Worm (Caenorhabditis elegans): Measurements from ENCODE around the gene ift-43.

The ift-43 gene

DNA sequence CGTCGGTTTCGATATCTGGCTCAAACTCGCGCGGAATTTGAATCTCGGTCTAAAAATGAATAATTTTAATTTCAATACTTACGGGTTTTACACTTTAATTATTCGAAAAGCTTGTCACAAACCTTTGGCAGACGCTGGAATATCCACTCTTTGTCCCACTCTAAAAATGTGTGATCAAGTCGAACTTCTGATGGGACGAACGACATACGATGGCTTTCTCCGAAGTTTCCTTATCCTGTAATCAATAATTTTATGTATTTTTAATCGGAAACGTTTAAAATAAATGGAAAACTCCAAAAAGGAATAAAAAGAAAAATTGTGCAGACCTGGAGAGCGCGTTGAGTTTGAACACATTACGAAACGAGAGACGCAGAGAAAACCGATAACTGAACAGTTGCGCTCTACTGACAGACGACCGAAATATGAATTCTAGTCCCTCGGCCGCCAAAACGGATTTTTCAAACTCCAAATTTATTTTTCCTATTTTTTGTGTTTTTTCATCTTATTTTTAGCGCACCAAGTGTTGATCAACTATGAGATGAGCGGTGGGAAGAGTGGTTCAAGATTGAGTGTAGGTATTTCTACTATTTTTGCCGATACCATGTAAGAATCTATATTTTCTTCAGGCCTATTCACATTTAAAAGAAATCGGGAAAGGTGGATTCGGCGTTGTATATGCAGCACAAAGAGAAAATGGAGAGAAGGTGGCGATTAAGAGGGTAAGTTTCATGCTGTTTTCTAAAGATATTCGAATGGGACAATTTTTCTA is 11.2 kb downstream of the ift-43 start, which contains the start of the genes sam-4, F59E12.17 and zyg-1 (continued):
- TF ChIP-seq dpl-1 (GFP tag; optimal IDR thresholded peaks at IDR 0.05) (peak; percentile 74), ZK337.2 (GFP tag; IDR thresholded peaks at IDR 0.05) (no peak), lsy-2 (tag; optimal IDR thresholded peaks at IDR 0.05) (peak in 1 of 2 experiments; percentile 81), fkh-10 (GFP tag; optimal IDR thresholded peaks at IDR 0.05) (peak; percentile 13), unc-130 (GFP tag; optimal IDR thresholded peaks at IDR 0.05) (peak; percentile 88), ztf-7 (tag; optimal IDR thresholded peaks at IDR 0.05) (no peak), skn-1 (tag; optimal IDR thresholded peaks at IDR 0.05) (no peak), pha-4 (GFP tag; IDR thresholded peaks at IDR 0.05) (no peak), pha-4 (tag; optimal IDR thresholded peaks at IDR 0.05) (peak; percentile 70), snpc-1.2 (GFP tag; IDR thresholded peaks at IDR 0.05) (no peak), hif-1 (tag; optimal IDR thresholded peaks at IDR 0.05) (peak in 1 of 2 experiments; percentile 70), saeg-2 (GFP tag; IDR thresholded peaks at IDR 0.05) (no peak), lin-15B (tag; optimal IDR thresholded peaks at IDR 0.05) (peak; percentile 31)

DNA sequence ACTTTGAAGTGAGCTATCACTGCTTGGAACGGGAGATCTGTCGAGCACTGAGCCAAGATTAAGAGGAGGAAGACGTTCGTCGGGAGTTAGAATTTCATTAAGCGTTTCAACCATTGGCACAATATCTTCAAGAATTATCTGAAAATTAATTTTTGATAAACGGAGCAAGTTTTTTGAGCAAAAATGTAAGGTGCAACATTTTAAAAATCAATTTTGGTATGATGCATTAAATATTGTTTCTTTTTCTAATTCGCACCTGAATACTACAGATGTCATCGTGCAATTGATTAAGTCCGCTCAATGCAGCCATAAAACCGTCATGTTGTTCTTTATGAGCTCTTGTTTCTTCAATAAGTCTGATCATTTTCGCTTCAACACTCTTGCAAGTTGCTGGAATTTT is 12.3 kb downstream of the ift-43 start, which contains the start of gene ddl-1:
Gene ddl-1 (minus strand): TSS at position 101 of the 400 bp plus-strand sequence.
- no peak for TF ChIP-seq lin-29 (GFP tag; IDR thresholded peaks at IDR 0.05)
- TF ChIP-seq vab-7 (GFP tag; IDR thresholded peaks at IDR 0.05): no peak
- TF ChIP-seq ctbp-1 (GFP tag; IDR thresholded peaks at IDR 0.05): no peak
- no peak for TF ChIP-seq lin-1 (GFP tag; IDR thresholded peaks at IDR 0.05)
- no peak for TF ChIP-seq zip-2 (tag; optimal IDR thresholded peaks at IDR 0.05)
- TF ChIP-seq dpl-1 (GFP tag; optimal IDR thresholded peaks at IDR 0.05): no peak

DNA sequence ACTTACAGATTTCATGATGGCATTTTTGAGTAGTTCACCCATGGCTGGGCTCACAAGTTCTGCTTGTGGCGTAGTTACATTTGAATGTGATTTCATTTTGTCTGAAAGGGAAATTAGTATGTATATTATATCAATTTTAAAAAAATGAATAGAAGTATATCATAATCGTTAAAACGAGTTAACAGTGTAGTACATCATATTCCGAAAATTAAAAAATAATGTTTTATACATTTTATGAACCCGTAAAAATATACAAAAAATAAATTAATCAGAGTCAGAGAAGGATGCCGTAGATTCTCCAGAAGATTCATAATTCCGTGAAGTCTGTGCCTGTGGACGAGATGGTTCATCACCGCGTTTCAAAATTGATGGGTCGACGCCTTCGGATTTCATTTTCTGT is 13.6 kb downstream of the ift-43 start, which contains the start of gene F59E12.9:
Gene F59E12.9 (minus strand): TSS at position 101 of the 400 bp plus-strand sequence.
- no peak for TF ChIP-seq jun-1 (tag; optimal IDR thresholded peaks at IDR 0.05)
- no peak for TF ChIP-seq ZK546.5 (tag; optimal IDR thresholded peaks at IDR 0.05)
- no peak for TF ChIP-seq snpc-1.2 (GFP tag; IDR thresholded peaks at IDR 0.05)
- no peak for TF ChIP-seq nhr-6 (tag; optimal IDR thresholded peaks at IDR 0.05)
- TF ChIP-seq Y105C5A.15 (GFP tag; IDR thresholded peaks at IDR 0.05): no peak

ce11 chrII:5642110-5642509 is 18.5 kb downstream of the ift-43 start:
- TF ChIP-seq zfp-2 (tag; optimal IDR thresholded peaks at IDR 0.05) (no peak), aha-1 (tag) (peak; percentile 95), set-16 (GFP tag; IDR thresholded peaks at IDR 0.05) (0 out of 2 replicates have a peak, but pooled peaks have one; percentile 16)

DNA sequence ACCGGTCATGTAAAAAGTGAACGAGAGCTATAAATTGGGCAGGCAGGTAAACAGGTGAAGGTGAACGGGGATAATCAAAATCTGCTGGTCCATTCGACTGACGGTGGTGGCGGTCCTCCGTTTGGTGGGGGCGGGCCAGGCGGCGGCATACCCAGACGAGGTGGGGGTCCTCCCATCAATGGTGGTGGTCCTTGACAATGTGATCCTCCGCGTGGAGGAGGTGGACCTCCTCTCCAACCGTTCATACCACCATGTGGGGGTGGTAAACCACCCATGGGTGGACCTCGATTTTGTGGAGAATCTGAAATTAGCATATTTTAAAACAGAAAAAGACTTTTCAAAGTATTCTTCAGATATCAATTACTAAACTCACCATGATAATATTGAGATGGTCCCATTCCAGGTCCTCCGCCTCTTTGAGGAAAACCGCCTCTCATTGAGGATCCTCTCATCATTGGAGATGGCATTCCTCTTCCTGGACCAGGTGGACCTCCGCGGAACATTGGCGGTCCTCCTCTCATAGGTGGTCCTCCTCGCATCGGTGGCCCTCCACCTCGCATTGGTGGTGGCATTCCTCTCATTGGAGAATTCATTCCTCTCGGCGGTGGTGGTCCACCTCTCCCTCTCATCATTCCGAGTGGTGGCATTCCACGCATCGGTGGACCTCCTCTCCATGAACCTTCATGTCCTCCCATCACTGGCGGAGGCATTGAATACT is 20.1 kb downstream of the ift-43 start:
- TF ChIP-seq dve-1 (tag; optimal IDR thresholded peaks at IDR 0.05; ENCODE audit: insufficient read depth) (no peak), Y48G9A.11 (GFP tag; IDR thresholded peaks at IDR 0.05) (no peak), zag-1 (tag; optimal IDR thresholded peaks at IDR 0.05) (no peak), mep-1 (tag; optimal IDR thresholded peaks at IDR 0.05) (no peak), lsy-2 (tag; optimal IDR thresholded peaks at IDR 0.05) (no peak), set-16 (GFP tag; IDR thresholded peaks at IDR 0.05) (peak; percentile 69; the same call in 1 of the 2 replicates)

DNA sequence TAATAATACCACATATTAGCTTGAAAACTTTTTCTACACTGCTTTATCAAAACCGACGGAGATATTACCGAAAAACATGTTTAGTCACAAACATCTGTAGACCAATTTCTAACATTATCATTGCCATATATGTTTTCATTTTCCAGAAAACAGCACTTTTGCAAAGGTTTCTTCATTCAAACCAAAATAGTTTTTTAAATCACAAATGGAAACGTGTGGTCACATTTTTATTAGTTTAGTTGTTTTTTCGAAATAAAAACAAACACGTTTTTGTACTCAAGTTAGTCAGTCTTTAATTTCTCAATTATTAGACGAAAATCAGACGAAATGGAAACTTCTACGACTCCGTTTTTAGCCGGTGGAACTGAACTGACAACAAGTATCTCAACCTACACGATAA is 22.5 kb downstream of the ift-43 start, which contains the start of gene F59E12.3:
Gene F59E12.3 (plus strand): TSS at position 301 of the 400 bp plus-strand sequence.
- TF ChIP-seq nhr-237 (tag; optimal IDR thresholded peaks at IDR 0.05) (no peak), unc-130 (GFP tag; optimal IDR thresholded peaks at IDR 0.05) (no peak), mxl-2 (GFP tag; conservative IDR thresholded peaks at IDR 0.05) (no peak), hmg-1.1 (GFP tag; IDR thresholded peaks at IDR 0.05) (no peak), zip-2 (tag; optimal IDR thresholded peaks at IDR 0.05) (no peak)
